Worm (Caenorhabditis elegans) whole organism, L2 larva: ENCODE results near the gene chtb-3.

Experiments
- R02D3.7 ChIP-seq: fragments of 150-350 bp; optimal IDR thresholded peaks from 2 replicates; lab custom pipeline; 2014; ENCODE audit warnings: missing biosample characterization, missing genetic modification characterization
- Y55F3AM.14 ChIP-seq: fragments of 200-800 bp; sonication (Bioruptor generic); optimal IDR thresholded peaks from 2 replicates; lab custom pipeline; 2018; ENCODE audit warnings: mild to moderate bottlenecking, missing genetic modification characterization, missing compliant biosample characterization
- ZK546.5 ChIP-seq: sonication (generic microtip); optimal IDR thresholded peaks from 2 replicates; lab custom pipeline; 2017; ENCODE audit warnings: missing biosample characterization, missing genetic modification characterization
- alr-1 ChIP-seq: fragments of 150-350 bp; optimal IDR thresholded peaks from 2 replicates; lab custom pipeline; 2014; ENCODE audit warnings: missing biosample characterization, missing genetic modification characterization
- aly-2 ChIP-seq: fragments of 150-350 bp; optimal IDR thresholded peaks from 2 replicates; lab custom pipeline; 2014; ENCODE audit warnings: missing biosample characterization, missing genetic modification characterization
- ama-1 ChIP-seq: fragments of 150-350 bp; optimal IDR thresholded peaks from 2 replicates; lab custom pipeline; 2018; ENCODE audit warnings: inconsistent platforms
- blmp-1 ChIP-seq: sonication (generic microtip); optimal IDR thresholded peaks from 2 replicates; lab custom pipeline; 2017; ENCODE audit warnings: missing genetic modification characterization, mild to moderate bottlenecking, missing compliant biosample characterization, antibody characterized with exemption, moderate library complexity; ENCODE audit not compliant: insufficient read depth
- ceh-16 ChIP-seq: fragments of 150-350 bp; optimal IDR thresholded peaks from 2 replicates; lab custom pipeline; 2014; ENCODE audit warnings: missing biosample characterization, missing genetic modification characterization
- ceh-82 ChIP-seq: fragments of 150-350 bp; optimal IDR thresholded peaks from 2 replicates; lab custom pipeline; 2014; ENCODE audit warnings: missing biosample characterization, missing genetic modification characterization
- crh-2 ChIP-seq: sonication (generic microtip); optimal IDR thresholded peaks from 2 replicates; lab custom pipeline; 2017; ENCODE audit warnings: missing biosample characterization, missing genetic modification characterization
- dmd-4 ChIP-seq: sonication (generic microtip); optimal IDR thresholded peaks from 2 replicates; lab custom pipeline; 2017; ENCODE audit warnings: missing biosample characterization, missing genetic modification characterization
- egl-27 ChIP-seq: sonication (generic microtip); optimal IDR thresholded peaks from 3 replicates; lab custom pipeline; 2017; ENCODE audit warnings: missing biosample characterization, missing genetic modification reagents, missing genetic modification characterization
- elt-1 ChIP-seq: fragments of 150-350 bp; optimal IDR thresholded peaks from 2 replicates; lab custom pipeline; 2014; ENCODE audit warnings: missing biosample characterization, missing genetic modification characterization
- elt-3 ChIP-seq: sonication (generic microtip); optimal IDR thresholded peaks from 2 replicates; lab custom pipeline; 2017; ENCODE audit warnings: missing biosample characterization, missing genetic modification characterization
- gmeb-1 ChIP-seq: fragments of 150-350 bp; optimal IDR thresholded peaks from 2 replicates; lab custom pipeline; 2014; ENCODE audit warnings: missing biosample characterization, missing genetic modification characterization
- lin-13 ChIP-seq: fragments of 150-350 bp; optimal IDR thresholded peaks from 2 replicates; lab custom pipeline; 2014; ENCODE audit warnings: missing biosample characterization, missing genetic modification reagents, missing genetic modification characterization
- lin-39 ChIP-seq: fragments of 150-350 bp; optimal IDR thresholded peaks from 2 replicates; lab custom pipeline; 2014; ENCODE audit warnings: missing biosample characterization, missing genetic modification reagents, missing genetic modification characterization
- lsy-2 ChIP-seq, 2 experiments: fragments of 150-350 bp in 1 of 2; sonication (generic microtip) in 1 of 2; optimal IDR thresholded peaks; 2 replicates each; lab custom pipeline; 2014 to 2017; ENCODE audit warnings: missing biosample characterization in 2 of 2, missing genetic modification characterization in 2 of 2
- mab-5 ChIP-seq: fragments of 150-350 bp; optimal IDR thresholded peaks from 2 replicates; lab custom pipeline; 2014; ENCODE audit warnings: missing biosample characterization, missing genetic modification characterization
- mbf-1 ChIP-seq: sonication (generic microtip); optimal IDR thresholded peaks from 2 replicates; lab custom pipeline; 2017; ENCODE audit warnings: missing biosample characterization, missing genetic modification characterization
- mdl-1 ChIP-seq, 2 experiments: fragments of 150-350 bp in 1 of 2; sonication (generic microtip) in 1 of 2; optimal IDR thresholded peaks; 2 replicates each; lab custom pipeline; 2017; ENCODE audit warnings: missing biosample characterization in 2 of 2, missing genetic modification characterization in 2 of 2
- nhr-10 ChIP-seq: sonication (generic microtip); optimal IDR thresholded peaks from 2 replicates; lab custom pipeline; 2017; ENCODE audit warnings: missing biosample characterization, missing genetic modification characterization
- nhr-11 ChIP-seq: fragments of 150-350 bp; optimal IDR thresholded peaks from 2 replicates; lab custom pipeline; 2014; ENCODE audit warnings: missing biosample characterization, missing genetic modification characterization
- nhr-12 ChIP-seq: fragments of 150-350 bp; optimal IDR thresholded peaks from 2 replicates; lab custom pipeline; 2014; ENCODE audit warnings: missing biosample characterization, missing genetic modification characterization
- nhr-129 ChIP-seq: fragments of 150-350 bp; optimal IDR thresholded peaks from 2 replicates; lab custom pipeline; 2014; ENCODE audit warnings: missing biosample characterization, missing genetic modification characterization
- nhr-21 ChIP-seq: fragments of 150-350 bp; optimal IDR thresholded peaks from 2 replicates; lab custom pipeline; 2014; ENCODE audit warnings: missing biosample characterization, missing genetic modification characterization
- nhr-23 ChIP-seq: fragments of 150-350 bp; optimal IDR thresholded peaks from 2 replicates; lab custom pipeline; 2014; ENCODE audit warnings: missing biosample characterization, missing genetic modification reagents, missing genetic modification characterization
- nhr-237 ChIP-seq: fragments of 150-350 bp; optimal IDR thresholded peaks from 2 replicates; lab custom pipeline; 2014; ENCODE audit warnings: missing biosample characterization, missing genetic modification characterization
- nhr-25 ChIP-seq: fragments of 150-350 bp; sonication (generic microtip); optimal IDR thresholded peaks from 3 replicates; lab custom pipeline; 2014; ENCODE audit warnings: missing biosample characterization, missing genetic modification characterization
- nhr-6 ChIP-seq: fragments of 150-350 bp; optimal IDR thresholded peaks from 2 replicates; lab custom pipeline; 2014; ENCODE audit warnings: missing biosample characterization, missing genetic modification characterization
- nhr-77 ChIP-seq: fragments of 150-350 bp; optimal IDR thresholded peaks from 2 replicates; lab custom pipeline; 2014; ENCODE audit warnings: missing biosample characterization, missing genetic modification characterization
- peb-1 ChIP-seq: fragments of 150-350 bp; optimal IDR thresholded peaks from 2 replicates; lab custom pipeline; 2014; ENCODE audit warnings: missing biosample characterization, missing genetic modification characterization
- sem-4 ChIP-seq: fragments of 150-350 bp; optimal IDR thresholded peaks from 2 replicates; lab custom pipeline; 2014; ENCODE audit warnings: missing biosample characterization, missing genetic modification reagents, missing genetic modification characterization
- skn-1 ChIP-seq: sonication (generic microtip); optimal IDR thresholded peaks from 2 replicates; lab custom pipeline; 2017; ENCODE audit warnings: missing biosample characterization, missing genetic modification characterization
- sma-3 ChIP-seq: sonication (generic microtip); optimal IDR thresholded peaks from 2 replicates; lab custom pipeline; 2016; ENCODE audit warnings: missing genetic modification reagents, missing genetic modification characterization, missing compliant biosample characterization
- sma-9 ChIP-seq, 2 experiments: fragments of 150-350 bp in 1 of 2; sonication (generic microtip) in 1 of 2; optimal IDR thresholded peaks; 2 replicates each; lab custom pipeline; 2014 to 2016; ENCODE audit warnings: missing genetic modification characterization in 2 of 2, mild to moderate bottlenecking in 1 of 2, missing biosample characterization in 1 of 2, missing compliant biosample characterization in 1 of 2, missing genetic modification reagents in 1 of 2, moderate library complexity in 1 of 2
- snpc-4 ChIP-seq: fragments of 150-350 bp; optimal IDR thresholded peaks from 2 replicates; lab custom pipeline; 2014; ENCODE audit warnings: missing biosample characterization, missing genetic modification characterization
- unc-39 ChIP-seq: fragments of 150-350 bp; optimal IDR thresholded peaks from 2 replicates; lab custom pipeline; 2014; ENCODE audit warnings: missing biosample characterization, missing genetic modification characterization
- unc-62 ChIP-seq: fragments of 150-350 bp; optimal IDR thresholded peaks from 2 replicates; lab custom pipeline; 2014; ENCODE audit warnings: missing biosample characterization, missing genetic modification reagents, missing genetic modification characterization
- zag-1 ChIP-seq: fragments of 150-350 bp; optimal IDR thresholded peaks from 2 replicates; lab custom pipeline; 2014; ENCODE audit warnings: missing biosample characterization, missing genetic modification characterization
- ztf-1 ChIP-seq: fragments of 200-800 bp; sonication (Bioruptor generic); conservative IDR thresholded peaks from 2 replicates; pipeline ENCODE4 v1.3.6; 2022; ENCODE audit warnings: missing genetic modification characterization, missing compliant biosample characterization
- ztf-4 ChIP-seq: fragments of 150-350 bp; optimal IDR thresholded peaks from 2 replicates; lab custom pipeline; 2014; ENCODE audit warnings: missing biosample characterization, missing genetic modification characterization

Gene chtb-3

ce11 chrX:6279625-6280024 is 39.8 kb downstream of the chtb-3 start, which contains the start of gene col-166:
TSS of gene col-166 (plus strand) at chrX:6280016.
- no peak for TF ChIP-seq zag-1 (tag; lab: Kevin White, UChicago)
- no peak for TF ChIP-seq nhr-11
- TF ChIP-seq ztf-4 = no peak
- TF ChIP-seq lin-13 = peak; percentile 17
- TF ChIP-seq aly-2 = no peak
- TF ChIP-seq ztf-1 = no peak
- no peak for TF ChIP-seq ceh-16 (tag; lab: Kevin White, UChicago)
- no peak for TF ChIP-seq snpc-4 (tag; lab: Kevin White, UChicago)
- TF ChIP-seq nhr-23 = no peak
- TF ChIP-seq mbf-1 (tag; lab: Kevin White, UChicago) = no peak
- no peak for TF ChIP-seq nhr-129 (tag; lab: Kevin White, UChicago)
- peak; percentile 30 for TF ChIP-seq blmp-1
- no peak for TF ChIP-seq nhr-12
- TF ChIP-seq nhr-25 (tag; lab: Kevin White, UChicago) = peak; percentile 60
- TF ChIP-seq sma-9 (GFP tag; optimal IDR thresholded peaks at IDR 0.05; lab: Kevin White, UChicago) = peak; percentile 38
- no peak for TF ChIP-seq sma-9 (tag; optimal IDR thresholded peaks at IDR 0.05; lab: Kevin White, UChicago)
- no peak for TF ChIP-seq mdl-1 (tag; optimal IDR thresholded peaks at IDR 0.05; lab: Kevin White, UChicago)
- TF ChIP-seq nhr-10 (tag; lab: Kevin White, UChicago) = no peak
- no peak for TF ChIP-seq lsy-2 (tag; optimal IDR thresholded peaks at IDR 0.05; lab: Kevin White, UChicago)
- no peak for TF ChIP-seq nhr-237 (tag; lab: Kevin White, UChicago)
- TF ChIP-seq lin-39 = no peak
- TF ChIP-seq gmeb-1 (tag; lab: Kevin White, UChicago) = no peak
- peak; percentile 94 for TF ChIP-seq ama-1 (lab: Kevin White, UChicago)
- no peak for TF ChIP-seq mab-5 (tag; lab: Kevin White, UChicago)
- no peak for TF ChIP-seq Y55F3AM.14 (GFP tag; lab: Kevin White, UChicago)
- no peak for TF ChIP-seq peb-1 (tag; lab: Kevin White, UChicago)
- TF ChIP-seq crh-2 (tag; lab: Kevin White, UChicago) = peak; percentile 16
- TF ChIP-seq ZK546.5 (tag; lab: Kevin White, UChicago) = no peak
- peak; percentile 59 for TF ChIP-seq sma-3 (GFP tag; lab: Kevin White, UChicago)
- no peak for TF ChIP-seq R02D3.7 (tag; lab: Kevin White, UChicago)
- no peak for TF ChIP-seq elt-3 (tag; lab: Kevin White, UChicago)
- TF ChIP-seq nhr-77 (tag; lab: Kevin White, UChicago) = no peak
- no peak for TF ChIP-seq skn-1 (tag; lab: Kevin White, UChicago)
- no peak for TF ChIP-seq ceh-82 (tag; lab: Kevin White, UChicago)

- TF ChIP-seq nhr-25 (tag; lab: Kevin White, UChicago) = peak; percentile 52
- TF ChIP-seq aly-2 = no peak
Observed at ce11 chrX:6278296-6278695, 41.1 kb downstream of the chtb-3 start.

DNA sequence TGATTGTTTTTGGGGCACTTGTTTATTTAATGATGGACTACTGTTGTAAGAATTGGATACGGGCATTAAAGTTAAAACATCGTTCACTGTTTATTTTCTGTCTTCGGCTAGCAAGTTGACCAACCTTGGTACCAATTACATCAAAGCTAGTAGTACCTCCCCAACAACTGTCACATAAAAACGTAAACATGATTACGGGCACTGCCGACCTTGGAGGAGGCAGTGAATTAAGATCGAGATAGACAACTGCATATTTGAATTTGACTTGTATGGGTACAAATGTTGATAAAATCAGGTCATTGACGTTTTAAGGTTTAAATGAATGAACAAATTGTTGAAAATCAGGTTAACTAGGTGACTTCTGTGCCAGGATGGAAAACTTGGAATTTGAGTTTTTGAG is 42.2 kb downstream of the chtb-3 start:
- TF ChIP-seq nhr-129 (tag; lab: Kevin White, UChicago) (no peak), ztf-4 (no peak), lin-39 (no peak), nhr-25 (tag; lab: Kevin White, UChicago) (peak; percentile 70), ceh-82 (tag; lab: Kevin White, UChicago) (no peak), alr-1 (tag; lab: Kevin White, UChicago) (no peak), nhr-21 (tag; lab: Kevin White, UChicago) (no peak), unc-62 (GFP tag; lab: Kevin White, UChicago) (no peak), sem-4 (tag; lab: Kevin White, UChicago) (no peak), nhr-6 (tag; lab: Kevin White, UChicago) (no peak), peb-1 (tag; lab: Kevin White, UChicago) (no peak), sma-9 (GFP tag; optimal IDR thresholded peaks at IDR 0.05; lab: Kevin White, UChicago) (peak; percentile 62), sma-9 (tag; optimal IDR thresholded peaks at IDR 0.05; lab: Kevin White, UChicago) (no peak), elt-1 (tag; lab: Kevin White, UChicago) (peak; percentile 24), ztf-1 (no peak), lin-13 (no peak), nhr-77 (tag; lab: Kevin White, UChicago) (no peak), dmd-4 (tag; lab: Kevin White, UChicago) (no peak), nhr-237 (tag; lab: Kevin White, UChicago) (no peak), Y55F3AM.14 (GFP tag; lab: Kevin White, UChicago) (no peak), ama-1 (lab: Kevin White, UChicago) (no peak), mbf-1 (tag; lab: Kevin White, UChicago) (no peak), egl-27 (no peak), mdl-1 (tag; optimal IDR thresholded peaks at IDR 0.05; lab: Kevin White, UChicago) (no peak), sma-3 (GFP tag; lab: Kevin White, UChicago) (peak; percentile 1), crh-2 (tag; lab: Kevin White, UChicago) (peak; percentile 31), ceh-16 (tag; lab: Kevin White, UChicago) (peak; percentile 83), unc-39 (no peak)
